Worm (Caenorhabditis elegans): ENCODE data around the gene T25B9.11.

DNA sequence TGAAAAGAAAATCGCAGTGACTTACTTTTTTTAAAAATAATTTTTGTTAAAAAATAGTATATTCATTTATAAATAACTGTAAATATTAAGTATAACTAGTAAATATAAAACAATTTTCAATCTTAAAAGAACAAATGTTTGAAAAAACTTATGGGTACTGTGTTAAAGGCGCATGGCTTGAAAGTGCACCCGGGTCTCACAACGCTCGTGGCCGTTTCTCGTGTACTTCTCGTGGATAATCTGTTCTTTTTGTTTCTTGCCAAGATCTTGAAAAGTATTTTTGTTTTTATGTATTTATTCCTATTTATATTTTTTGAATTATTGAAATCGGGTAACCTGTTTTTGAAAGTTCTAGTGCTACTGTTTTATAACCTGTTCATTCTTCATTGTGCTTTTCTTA lies 1.8 kb downstream of the T25B9.11 start:
- no peak for TF ChIP-seq lim-7 (GFP tag; IDR thresholded peaks at IDR 0.05)
- no peak for TF ChIP-seq Y5F2A.4 (GFP tag; optimal IDR thresholded peaks at IDR 0.05)
- TF ChIP-seq ama-1 (optimal IDR thresholded peaks at IDR 0.05) = no peak
- TF ChIP-seq daf-12 (tag; optimal IDR thresholded peaks at IDR 0.05) = no peak
- TF ChIP-seq fos-1 (tag; optimal IDR thresholded peaks at IDR 0.05) = no peak
- TF ChIP-seq rbr-2 (tag; optimal IDR thresholded peaks at IDR 0.05) = no peak
- TF ChIP-seq lsy-2 (tag; optimal IDR thresholded peaks at IDR 0.05) = no peak

Measured in whole organism, L4 larva.